Worm (Caenorhabditis elegans) whole organism, L3 larva: ENCODE measurements around the gene Y113G7B.27.

ENCODE experiments used
- R02D3.7 ChIP-seq: fragments of 150-350 bp; optimal IDR thresholded peaks from 2 replicates; lab custom pipeline; 2014; ENCODE audit warnings: missing biosample characterization, missing genetic modification characterization
- egl-27 ChIP-seq: sonication (generic microtip); optimal IDR thresholded peaks from 4 replicates; lab custom pipeline; 2017; ENCODE audit warnings: missing biosample characterization, missing genetic modification reagents, missing genetic modification characterization
- fkh-10 ChIP-seq: sonication (generic microtip); optimal IDR thresholded peaks from 2 replicates; lab custom pipeline; 2017; ENCODE audit warnings: missing biosample characterization, missing genetic modification reagents, missing genetic modification characterization
- fkh-2 ChIP-seq: fragments of 150-350 bp; optimal IDR thresholded peaks from 2 replicates; lab custom pipeline; 2014; ENCODE audit warnings: missing biosample characterization, missing genetic modification reagents, missing genetic modification characterization
- lin-15B ChIP-seq: fragments of 150-350 bp; optimal IDR thresholded peaks from 2 replicates; lab custom pipeline; 2014; ENCODE audit warnings: missing biosample characterization, missing genetic modification characterization
- lin-39 ChIP-seq: fragments of 150-350 bp; optimal IDR thresholded peaks from 2 replicates; lab custom pipeline; 2018; ENCODE audit warnings: missing biosample characterization, missing genetic modification reagents, missing genetic modification characterization
- mml-1 ChIP-seq: fragments of 150-350 bp; sonication (generic microtip); optimal IDR thresholded peaks from 3 replicates; lab custom pipeline; 2014; ENCODE audit warnings: missing biosample characterization, missing genetic modification characterization
- nhr-25 ChIP-seq: sonication (generic microtip); optimal IDR thresholded peaks from 2 replicates; lab custom pipeline; 2017; ENCODE audit warnings: missing biosample characterization, missing genetic modification characterization
- nhr-28 ChIP-seq: fragments of 150-350 bp; optimal IDR thresholded peaks from 2 replicates; lab custom pipeline; 2014; ENCODE audit warnings: missing biosample characterization, missing genetic modification characterization
- pqm-1 ChIP-seq: fragments of 150-350 bp; optimal IDR thresholded peaks from 2 replicates; lab custom pipeline; 2017; ENCODE audit warnings: missing biosample characterization, missing genetic modification characterization, inconsistent platforms
- skn-1 ChIP-seq: fragments of 150-350 bp; optimal IDR thresholded peaks from 2 replicates; lab custom pipeline; 2014; ENCODE audit warnings: missing biosample characterization, missing genetic modification characterization
- ztf-4 ChIP-seq: fragments of 150-350 bp; optimal IDR thresholded peaks from 2 replicates; lab custom pipeline; 2014; ENCODE audit warnings: missing biosample characterization, missing genetic modification characterization

DNA sequence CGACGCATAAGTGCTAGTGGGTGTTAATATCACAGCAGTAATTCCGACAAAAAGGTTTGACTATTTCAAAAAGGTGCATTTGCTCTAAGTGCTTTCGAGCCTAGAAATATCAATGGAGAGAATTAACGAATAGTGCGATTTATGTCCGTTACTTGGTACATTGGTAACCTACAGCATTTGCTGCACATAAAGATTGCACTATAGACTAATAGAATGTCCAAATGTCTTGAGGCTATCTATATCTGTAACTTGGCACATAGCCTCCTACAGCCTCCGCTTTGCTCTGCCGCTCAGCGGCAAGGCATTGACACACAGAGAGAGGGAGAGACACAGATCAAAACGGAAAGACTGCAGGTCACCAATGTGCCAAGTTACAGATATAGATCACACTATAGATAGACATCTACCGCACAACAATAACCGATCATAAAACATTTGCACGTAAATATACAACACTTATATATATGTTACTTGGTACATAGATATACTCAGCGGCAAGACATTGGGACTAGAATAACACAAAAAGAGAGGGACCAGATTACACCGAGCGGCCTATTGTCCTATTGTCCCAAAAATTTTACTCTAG is 2.9 kb downstream of the Y113G7B.27 start, which contains the start of the genes srh-217 and Y113G7B.28:
- TF ChIP-seq skn-1 (no peak), pqm-1 (no peak), fkh-10 (GFP tag; lab: Kevin White, UChicago) (no peak), ztf-4 (tag; lab: Kevin White, UChicago) (no peak), nhr-25 (tag; lab: Kevin White, UChicago) (no peak), lin-39 (tag; lab: Kevin White, UChicago) (no peak), R02D3.7 (no peak), mml-1 (tag; lab: Kevin White, UChicago) (no peak), fkh-2 (tag; lab: Kevin White, UChicago) (no peak), lin-15B (tag; lab: Kevin White, UChicago) (no peak), nhr-28 (no peak), egl-27 (tag; lab: Kevin White, UChicago) (no peak)
